Worm (Caenorhabditis elegans): ENCODE measurements around the gene F35C8.5.
A peak's percentile ranks its signal among the peaks of the same experiment; 100 is the strongest.

The F35C8.5 gene

DNA sequence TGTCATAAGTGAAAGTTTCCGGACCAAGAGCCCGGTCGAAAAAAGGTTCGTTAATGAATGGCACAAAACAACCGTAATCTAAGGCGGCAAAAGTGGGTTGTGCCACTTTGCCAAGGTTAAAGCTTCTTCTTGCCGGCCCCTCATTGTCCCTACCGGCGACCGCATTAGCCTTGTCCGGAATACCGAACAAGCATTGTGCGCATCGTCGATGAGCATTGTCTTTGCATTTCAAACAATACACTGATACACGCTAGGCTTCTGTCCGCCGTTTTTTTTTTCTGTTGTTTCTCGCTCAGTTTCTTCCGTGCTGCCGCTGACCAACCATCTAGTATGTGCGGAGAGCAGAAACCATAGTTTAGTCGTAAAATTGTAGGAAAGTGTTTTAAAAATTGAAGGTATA, 31.7 kb downstream of the F35C8.5 start, which contains the start of gene C03F11.2:
C03F11.2 (minus strand) TSS at position 101 of the 400 bp plus-strand sequence.
- TF ChIP-seq med-1 (GFP tag; optimal IDR thresholded peaks at IDR 0.05; ENCODE audit: insufficient read depth) (no peak), flt-1 (GFP tag; IDR thresholded peaks at IDR 0.05) (no peak), klf-2 (GFP tag; conservative IDR thresholded peaks at IDR 0.05) (no peak), ztf-23 (GFP tag; IDR thresholded peaks at IDR 0.05) (no peak), ref-1 (GFP tag; conservative IDR thresholded peaks at IDR 0.05) (no peak), T22C8.4 (GFP tag; IDR thresholded peaks at IDR 0.05) (no peak), cog-1 (tag; optimal IDR thresholded peaks at IDR 0.05) (no peak), tab-1 (GFP tag; IDR thresholded peaks at IDR 0.05) (no peak), ztf-29 (GFP tag; IDR thresholded peaks at IDR 0.05) (no peak)

DNA sequence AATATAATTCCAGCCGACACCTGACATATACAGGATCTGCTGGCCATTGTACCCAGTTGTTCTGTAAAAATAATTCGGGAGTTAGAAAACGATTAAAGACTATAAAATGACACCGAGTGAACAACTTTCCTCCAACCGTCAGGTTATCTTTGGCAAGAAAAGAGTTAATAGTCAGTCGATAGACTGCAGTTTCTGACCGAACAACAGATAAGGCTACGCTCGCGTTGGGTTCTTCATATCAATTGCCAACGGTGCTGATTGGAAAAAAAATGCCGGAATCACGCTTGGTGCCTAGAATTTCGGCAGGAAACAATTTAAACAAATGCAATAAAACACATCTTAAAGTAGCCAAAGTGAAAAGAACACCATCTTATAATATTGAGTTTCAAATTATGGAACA, 34.9 kb downstream of the F35C8.5 start, which contains the start of gene scav-1:
scav-1 (minus strand) TSS at position 61 of the 400 bp plus-strand sequence.
- TF ChIP-seq med-1 (GFP tag; optimal IDR thresholded peaks at IDR 0.05; ENCODE audit: insufficient read depth) (no peak), tab-1 (GFP tag; IDR thresholded peaks at IDR 0.05) (no peak), klf-2 (GFP tag; conservative IDR thresholded peaks at IDR 0.05) (no peak), ztf-29 (GFP tag; IDR thresholded peaks at IDR 0.05) (no peak), T22C8.4 (GFP tag; IDR thresholded peaks at IDR 0.05) (no peak), cog-1 (tag; optimal IDR thresholded peaks at IDR 0.05) (no peak), flt-1 (GFP tag; IDR thresholded peaks at IDR 0.05) (no peak), ref-1 (GFP tag; conservative IDR thresholded peaks at IDR 0.05) (no peak), ztf-23 (GFP tag; IDR thresholded peaks at IDR 0.05) (no peak)

DNA sequence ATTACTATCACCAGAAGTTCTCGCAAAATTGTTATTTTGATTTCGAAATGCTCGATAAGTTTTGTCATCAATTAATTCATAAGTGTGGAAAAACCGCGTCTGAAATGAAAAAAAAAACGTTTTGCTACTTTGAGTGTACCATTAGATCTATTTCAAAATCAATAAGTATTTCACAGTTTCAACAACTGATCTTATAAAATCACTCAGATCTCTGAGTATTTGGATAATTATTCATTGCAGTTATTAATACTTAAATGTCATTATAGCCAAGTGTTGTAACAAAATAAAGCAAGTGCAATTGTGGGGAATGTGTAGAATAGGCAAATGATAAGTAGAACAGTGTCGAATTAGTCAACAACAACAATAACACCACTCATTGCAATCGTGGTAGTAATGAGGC, 40.7 kb downstream of the F35C8.5 start, which contains the start of gene C03F11.4:
C03F11.4 (minus strand) TSS at position 101 of the 400 bp plus-strand sequence.
- TF ChIP-seq T22C8.4 (GFP tag; IDR thresholded peaks at IDR 0.05) (no peak), med-1 (GFP tag; optimal IDR thresholded peaks at IDR 0.05; ENCODE audit: insufficient read depth) (no peak), klf-2 (GFP tag; conservative IDR thresholded peaks at IDR 0.05) (no peak), ztf-23 (GFP tag; IDR thresholded peaks at IDR 0.05) (no peak), ref-1 (GFP tag; conservative IDR thresholded peaks at IDR 0.05) (no peak), ztf-29 (GFP tag; IDR thresholded peaks at IDR 0.05) (no peak), flt-1 (GFP tag; IDR thresholded peaks at IDR 0.05) (no peak), cog-1 (tag; optimal IDR thresholded peaks at IDR 0.05) (no peak), tab-1 (GFP tag; IDR thresholded peaks at IDR 0.05) (no peak)

DNA sequence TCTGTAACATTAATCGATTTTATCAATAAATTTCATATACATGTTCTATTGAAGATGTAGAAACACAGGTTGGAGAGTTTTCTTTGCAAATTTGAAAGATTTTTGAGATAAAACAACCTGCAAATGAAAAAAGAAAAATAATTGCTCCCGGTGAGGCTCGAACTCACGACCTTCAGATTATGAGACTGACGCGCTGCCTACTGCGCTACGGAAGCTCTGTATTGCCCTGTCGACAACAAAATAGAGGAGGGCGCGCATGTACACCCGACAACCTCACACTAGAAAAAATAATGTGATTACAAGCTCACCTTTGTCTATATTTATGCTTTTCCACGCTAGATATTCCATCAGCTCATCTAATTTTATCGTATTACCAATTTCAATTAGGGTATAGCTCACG, 41.7 kb downstream of the F35C8.5 start:
- TF ChIP-seq ztf-23 (GFP tag; IDR thresholded peaks at IDR 0.05): peak; percentile 63
- peak; percentile 72 for TF ChIP-seq ztf-29 (GFP tag; IDR thresholded peaks at IDR 0.05)
- TF ChIP-seq med-1 (GFP tag; optimal IDR thresholded peaks at IDR 0.05; ENCODE audit: insufficient read depth): peak; percentile 22
- no peak; the same call in 1 of the 2 replicates for TF ChIP-seq ref-1 (GFP tag; conservative IDR thresholded peaks at IDR 0.05)
- TF ChIP-seq T22C8.4 (GFP tag; IDR thresholded peaks at IDR 0.05): peak; percentile 48; the same call in 1 of the 2 replicates
- peak; percentile 72 for TF ChIP-seq tab-1 (GFP tag; IDR thresholded peaks at IDR 0.05)
- no peak for TF ChIP-seq cog-1 (tag; optimal IDR thresholded peaks at IDR 0.05)
- peak; percentile 67; the same call in 1 of the 2 replicates for TF ChIP-seq klf-2 (GFP tag; conservative IDR thresholded peaks at IDR 0.05)

DNA sequence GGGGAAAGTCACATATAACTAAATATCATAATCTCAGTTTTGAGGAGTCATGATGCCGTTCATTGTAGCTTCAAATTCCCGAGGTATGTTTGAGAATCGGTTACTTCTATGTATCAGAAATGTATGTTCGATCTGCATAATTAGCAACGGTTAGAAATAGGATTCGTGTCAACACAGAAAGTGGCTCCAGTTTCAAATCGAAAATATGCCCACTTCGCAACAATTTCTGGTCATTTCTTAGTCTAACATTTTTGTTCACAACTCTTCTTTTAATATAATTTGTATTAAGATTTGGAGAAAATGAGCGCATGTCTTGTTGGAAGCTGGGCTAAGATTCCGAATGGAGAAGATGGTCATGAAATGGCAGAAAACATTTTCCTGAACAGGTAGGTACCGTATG, 47.9 kb downstream of the F35C8.5 start, which contains the start of gene pks-1:
pks-1 (plus strand) TSS at position 301 of the 400 bp plus-strand sequence.
- no peak for TF ChIP-seq ztf-23 (GFP tag; IDR thresholded peaks at IDR 0.05)
- no peak for TF ChIP-seq klf-2 (GFP tag; conservative IDR thresholded peaks at IDR 0.05)

DNA sequence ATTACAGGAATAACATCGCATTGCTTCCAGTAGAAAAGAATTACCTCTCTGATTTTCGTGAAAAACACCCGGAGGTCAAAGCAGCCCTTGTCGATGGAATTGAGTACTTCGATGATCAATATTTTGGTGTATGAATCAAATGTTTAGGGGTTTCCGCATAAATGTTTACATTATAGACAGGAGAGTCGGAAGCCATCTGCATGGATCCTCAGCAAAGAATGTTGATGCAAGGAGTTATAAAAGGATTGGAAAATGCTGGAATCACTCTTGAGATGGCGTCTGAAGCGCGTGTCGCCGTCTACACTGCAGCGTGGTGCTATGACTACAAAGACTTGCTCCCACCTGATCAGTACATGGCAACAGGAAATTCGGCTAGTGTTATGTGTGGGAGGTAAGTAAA, 48.6 kb downstream of the F35C8.5 start, which contains the start of gene C41A3.2:
C41A3.2 (minus strand) TSS at position 101 of the 400 bp plus-strand sequence.
- TF ChIP-seq ref-1 (GFP tag; conservative IDR thresholded peaks at IDR 0.05) (no peak), med-1 (GFP tag; optimal IDR thresholded peaks at IDR 0.05; ENCODE audit: insufficient read depth) (no peak)

Measured in whole organism, midembryonic.